Fruit fly (Drosophila melanogaster) whole organism, adult: ENCODE results near the gene CG12730.

Experiments
- CG11617 ChIP-seq: fragments of 200-800 bp; sonication (Bioruptor generic); optimal IDR thresholded peaks from 2 replicates; lab custom pipeline; 2017; ENCODE audit warnings: mild to moderate bottlenecking, missing biosample characterization, missing genetic modification reagents, missing genetic modification characterization
- CG12768 ChIP-seq: fragments of 200-800 bp; sonication (Bioruptor generic); optimal IDR thresholded peaks from 2 replicates; lab custom pipeline; 2017; ENCODE audit warnings: missing biosample characterization, missing genetic modification characterization, mild to moderate bottlenecking, moderate library complexity, missing genetic modification reagents
- CG14711 ChIP-seq: fragments of 200-800 bp; sonication (Bioruptor generic); optimal IDR thresholded peaks from 2 replicates; lab custom pipeline; 2018; ENCODE audit warnings: missing biosample characterization, mild to moderate bottlenecking, missing genetic modification characterization, moderate library complexity
- CG1620 ChIP-seq: fragments of 200-800 bp; sonication (Bioruptor generic); optimal IDR thresholded peaks from 2 replicates; lab custom pipeline; 2016; ENCODE audit warnings: missing biosample characterization, missing genetic modification characterization
- CG33017 ChIP-seq: fragments of 200-800 bp; sonication (Bioruptor generic); optimal IDR thresholded peaks from 2 replicates; lab custom pipeline; 2018; ENCODE audit warnings: missing biosample characterization, mild to moderate bottlenecking, missing genetic modification characterization, moderate library complexity
- CG5204 ChIP-seq: fragments of 200-800 bp; sonication (Bioruptor generic); optimal IDR thresholded peaks from 2 replicates; lab custom pipeline; 2016; ENCODE audit warnings: missing biosample characterization, missing genetic modification characterization
- CG7045 ChIP-seq: fragments of 200-800 bp; sonication (Bioruptor generic); optimal IDR thresholded peaks from 2 replicates; lab custom pipeline; 2017; ENCODE audit warnings: missing biosample characterization, mild to moderate bottlenecking, missing genetic modification characterization
- CG7101 ChIP-seq: fragments of 200-800 bp; sonication (Bioruptor generic); optimal IDR thresholded peaks from 2 replicates; lab custom pipeline; 2018; ENCODE audit warnings: missing biosample characterization, mild to moderate bottlenecking, missing genetic modification characterization, moderate library complexity
- Clk ChIP-seq: fragments of 200-800 bp; sonication (Bioruptor generic); optimal IDR thresholded peaks from 2 replicates; lab custom pipeline; 2017; ENCODE audit warnings: missing biosample characterization, missing genetic modification characterization
- Crg-1 ChIP-seq: fragments of 200-800 bp; sonication (Bioruptor generic); optimal IDR thresholded peaks from 2 replicates; lab custom pipeline; 2016; ENCODE audit warnings: missing biosample characterization, missing genetic modification characterization
- Hr96 ChIP-seq: fragments of 200-800 bp; sonication (Bioruptor generic); optimal IDR thresholded peaks from 2 replicates; lab custom pipeline; 2016; ENCODE audit warnings: missing biosample characterization, missing genetic modification characterization
- Mnt ChIP-seq: fragments of 200-800 bp; sonication (Bioruptor generic); optimal IDR thresholded peaks from 2 replicates; lab custom pipeline; 2016; ENCODE audit warnings: missing biosample characterization, mild to moderate bottlenecking, missing genetic modification characterization
- cic ChIP-seq: fragments of 200-800 bp; sonication (Bioruptor generic); optimal IDR thresholded peaks from 2 replicates; lab custom pipeline; 2017; ENCODE audit warnings: missing biosample characterization, mild to moderate bottlenecking, missing genetic modification characterization, moderate library complexity
- cnc ChIP-seq, 2 experiments: fragments of >200 bp; optimal IDR thresholded peaks; 2 replicates each; lab custom pipeline; 2017
- kay ChIP-seq: fragments of 200-800 bp; sonication (Bioruptor generic); peaks from one replicate; lab custom pipeline; 2016; ENCODE audit warnings: missing biosample characterization, missing genetic modification characterization, borderline replicate concordance
- ovo ChIP-seq: fragments of 200-800 bp; sonication (Bioruptor generic); optimal IDR thresholded peaks from 2 replicates; lab custom pipeline; 2016; ENCODE audit warnings: missing biosample characterization, missing genetic modification characterization
- pad ChIP-seq: fragments of 200-800 bp; sonication (Bioruptor generic); optimal IDR thresholded peaks from 3 replicates; lab custom pipeline; 2017; ENCODE audit warnings: missing biosample characterization, missing genetic modification characterization, mild to moderate bottlenecking, moderate library complexity, missing genetic modification reagents
- tj ChIP-seq: fragments of 200-800 bp; sonication (Bioruptor generic); optimal IDR thresholded peaks from 3 replicates; lab custom pipeline; 2017; ENCODE audit warnings: missing biosample characterization, mild to moderate bottlenecking, missing genetic modification characterization, moderate library complexity
- toe ChIP-seq: fragments of 200-800 bp; sonication (Bioruptor generic); optimal IDR thresholded peaks from 2 replicates; lab custom pipeline; 2016; ENCODE audit warnings: missing biosample characterization, missing genetic modification characterization

Gene CG12730

DNA sequence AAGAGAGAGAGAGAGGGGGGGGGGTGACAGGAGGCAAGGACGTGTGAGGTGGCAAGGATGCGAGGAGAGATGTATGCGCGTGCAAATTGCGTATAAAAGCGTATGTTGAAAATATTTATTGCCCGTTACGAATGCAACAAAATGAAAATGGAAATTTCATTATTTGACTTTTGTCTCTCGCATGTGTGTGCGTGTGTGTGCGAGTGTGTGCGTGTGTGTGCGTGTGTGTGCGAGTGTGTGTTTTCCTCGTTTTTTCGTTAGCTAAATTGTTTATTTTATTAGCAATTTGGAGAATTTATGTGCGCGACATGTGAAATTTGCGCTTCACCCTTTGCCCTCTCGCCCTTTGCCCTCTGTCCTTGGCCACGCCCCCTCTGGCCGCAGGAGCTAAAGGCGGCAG, 36.4 kb downstream of the CG12730 start:
- TF ChIP-seq pad (GFP tag; lab: Kevin White, UChicago): no peak
- TF ChIP-seq toe (GFP tag; lab: Kevin White, UChicago): no peak
- TF ChIP-seq CG5204 (GFP tag; lab: Kevin White, UChicago): no peak
- no peak for TF ChIP-seq ovo
- no peak for TF ChIP-seq cnc (optimal IDR thresholded peaks at IDR 0.05; lab: Kevin White, UChicago)
- no peak for TF ChIP-seq CG14711
- no peak for TF ChIP-seq Clk (GFP tag; lab: Kevin White, UChicago)
- no peak for TF ChIP-seq CG33017 (tag; lab: Kevin White, UChicago)
- TF ChIP-seq Mnt (GFP tag; lab: Kevin White, UChicago): no peak
- TF ChIP-seq tj (GFP tag; lab: Kevin White, UChicago): no peak
- TF ChIP-seq Hr96 (GFP tag; lab: Kevin White, UChicago): no peak
- no peak for TF ChIP-seq CG7045 (GFP tag; lab: Kevin White, UChicago)
- TF ChIP-seq CG7101 (tag; lab: Kevin White, UChicago): no peak
- TF ChIP-seq kay: no peak
- no peak for TF ChIP-seq CG12768 (GFP tag; lab: Kevin White, UChicago)
- no peak for TF ChIP-seq CG11617 (GFP tag; lab: Kevin White, UChicago)
- TF ChIP-seq Crg-1 (GFP tag; lab: Kevin White, UChicago): no peak

DNA sequence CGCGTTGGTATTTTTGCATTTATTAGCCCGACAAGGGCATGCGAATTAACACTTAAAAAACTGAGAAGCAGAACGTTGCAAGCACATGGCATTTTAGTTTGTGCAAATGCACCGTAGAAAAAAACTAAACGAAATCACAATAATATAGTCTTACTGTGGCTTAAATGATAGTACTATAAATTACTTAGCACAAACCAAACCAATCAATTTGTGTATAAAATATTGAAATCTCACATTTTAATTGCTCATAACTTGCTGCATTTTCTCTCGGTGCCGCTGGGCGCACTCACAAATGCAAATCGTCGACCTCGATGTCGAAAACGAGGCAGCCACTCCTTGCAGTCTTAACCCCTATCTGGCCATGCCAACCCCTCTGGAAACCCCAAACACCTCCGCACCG, 37.3 kb downstream of the CG12730 start:
- no peak for TF ChIP-seq cnc (optimal IDR thresholded peaks at IDR 0.05; lab: Kevin White, UChicago)
- no peak for TF ChIP-seq CG5204 (GFP tag; lab: Kevin White, UChicago)
- TF ChIP-seq tj (GFP tag; lab: Kevin White, UChicago): no peak
- TF ChIP-seq Mnt (GFP tag; lab: Kevin White, UChicago): no peak
- TF ChIP-seq CG12768 (GFP tag; lab: Kevin White, UChicago): no peak
- no peak for TF ChIP-seq Clk (GFP tag; lab: Kevin White, UChicago)
- no peak for TF ChIP-seq Hr96 (GFP tag; lab: Kevin White, UChicago)
- no peak for TF ChIP-seq CG11617 (GFP tag; lab: Kevin White, UChicago)
- TF ChIP-seq CG7101 (tag; lab: Kevin White, UChicago): no peak
- TF ChIP-seq toe (GFP tag; lab: Kevin White, UChicago): no peak
- TF ChIP-seq cic: no peak
- no peak for TF ChIP-seq CG33017 (tag; lab: Kevin White, UChicago)
- TF ChIP-seq CG14711: no peak

DNA sequence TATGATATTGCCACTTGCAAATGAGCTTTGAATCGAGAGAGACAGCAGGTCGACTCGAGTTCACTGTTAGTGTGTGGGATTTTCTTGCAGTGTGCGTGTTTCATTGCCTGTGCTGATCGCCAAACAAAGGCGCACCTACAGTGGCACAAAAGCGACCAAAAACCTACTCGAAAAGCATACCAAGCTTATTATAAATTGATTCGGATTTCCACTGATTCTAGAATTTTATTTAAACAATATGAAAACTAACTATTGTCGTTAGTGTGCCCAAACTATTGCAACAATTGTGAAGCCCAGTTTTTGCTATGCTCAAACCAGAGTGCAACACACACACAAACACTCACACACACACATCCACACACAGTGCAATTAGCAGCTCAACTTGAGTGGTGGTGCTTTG, 42.1 kb downstream of the CG12730 start:
- TF ChIP-seq CG14711: no peak
- no peak for TF ChIP-seq CG5204 (GFP tag; lab: Kevin White, UChicago)
- TF ChIP-seq ovo: no peak
- TF ChIP-seq toe (GFP tag; lab: Kevin White, UChicago): no peak
- no peak for TF ChIP-seq cnc (optimal IDR thresholded peaks at IDR 0.05; lab: Kevin White, UChicago)
- no peak for TF ChIP-seq tj (GFP tag; lab: Kevin White, UChicago)
- TF ChIP-seq Hr96 (GFP tag; lab: Kevin White, UChicago): no peak

DNA sequence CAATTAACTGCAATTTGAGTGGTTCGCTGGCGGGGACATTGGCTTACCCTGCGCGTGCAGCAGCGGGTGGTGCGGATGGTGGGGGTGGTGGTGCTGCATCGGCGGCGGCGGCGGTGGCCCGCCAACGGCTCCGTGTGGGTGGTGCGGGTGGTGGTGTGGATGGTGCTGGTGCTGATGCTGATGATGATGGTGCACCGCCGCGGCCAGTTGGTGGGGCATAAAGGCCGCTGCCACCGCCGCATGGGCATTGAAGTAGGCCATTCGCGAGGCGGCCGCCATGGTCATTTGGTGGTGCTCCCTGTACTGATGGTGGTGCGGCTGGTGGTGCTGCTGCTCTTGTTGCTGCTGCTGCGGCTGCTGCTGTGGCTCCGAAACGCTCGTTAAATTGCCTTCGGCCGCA, 43.0 kb downstream of the CG12730 start:
- no peak for TF ChIP-seq Hr96 (GFP tag; lab: Kevin White, UChicago)
- no peak for TF ChIP-seq toe (GFP tag; lab: Kevin White, UChicago)
- no peak for TF ChIP-seq tj (GFP tag; lab: Kevin White, UChicago)
- TF ChIP-seq CG11617 (GFP tag; lab: Kevin White, UChicago): no peak

DNA sequence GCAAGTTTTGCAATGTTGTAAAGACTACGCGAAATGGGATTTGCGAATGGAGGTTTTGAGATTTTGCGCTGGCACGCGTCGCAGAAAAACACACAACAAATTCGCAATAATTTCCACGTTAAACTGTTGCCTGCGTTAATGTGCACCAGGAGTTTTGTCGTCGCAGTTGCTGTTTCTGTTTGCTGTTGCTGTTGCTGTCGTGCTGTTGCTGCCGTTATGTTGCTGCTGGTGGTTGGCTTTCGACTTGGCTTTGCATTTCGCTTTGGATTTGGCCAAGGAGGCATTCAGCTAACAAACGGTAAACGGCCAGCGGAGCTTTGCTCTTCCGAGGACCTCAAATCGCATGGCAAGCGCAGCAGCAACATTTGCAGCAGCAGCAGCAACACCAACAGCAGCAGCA, 43.7 kb downstream of the CG12730 start, which contains the start of gene Vsx2:
Vsx2 (minus strand) TSS at position 101 of the 400 bp plus-strand sequence.
- TF ChIP-seq CG1620 (GFP tag; lab: Kevin White, UChicago) (no peak), CG14711 (no peak), CG7045 (GFP tag; lab: Kevin White, UChicago) (no peak), CG11617 (GFP tag; lab: Kevin White, UChicago) (no peak)

DNA sequence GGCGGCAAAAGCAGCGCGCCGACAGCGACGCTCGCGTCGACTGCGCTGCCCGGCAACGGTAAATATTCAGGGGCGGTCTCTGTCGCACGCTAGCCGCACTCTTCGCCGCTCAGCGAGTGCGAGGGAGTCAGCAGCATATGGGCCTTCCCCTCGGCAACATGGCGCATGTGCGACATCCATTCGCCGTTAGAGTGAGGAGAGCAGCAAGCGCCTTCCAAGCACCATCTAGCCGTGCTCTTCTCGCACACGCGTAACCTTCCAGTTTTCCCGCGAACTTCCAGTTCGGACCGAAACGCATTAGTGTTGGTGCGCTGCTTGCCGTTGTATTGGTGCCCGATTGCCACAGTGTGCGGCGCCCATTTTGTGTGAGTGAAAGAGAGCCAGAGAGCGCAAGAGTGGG, 44.1 kb downstream of the CG12730 start:
- TF ChIP-seq ovo (peak; percentile 43), CG7101 (tag; lab: Kevin White, UChicago) (no peak), pad (GFP tag; lab: Kevin White, UChicago) (peak; percentile 99)

DNA sequence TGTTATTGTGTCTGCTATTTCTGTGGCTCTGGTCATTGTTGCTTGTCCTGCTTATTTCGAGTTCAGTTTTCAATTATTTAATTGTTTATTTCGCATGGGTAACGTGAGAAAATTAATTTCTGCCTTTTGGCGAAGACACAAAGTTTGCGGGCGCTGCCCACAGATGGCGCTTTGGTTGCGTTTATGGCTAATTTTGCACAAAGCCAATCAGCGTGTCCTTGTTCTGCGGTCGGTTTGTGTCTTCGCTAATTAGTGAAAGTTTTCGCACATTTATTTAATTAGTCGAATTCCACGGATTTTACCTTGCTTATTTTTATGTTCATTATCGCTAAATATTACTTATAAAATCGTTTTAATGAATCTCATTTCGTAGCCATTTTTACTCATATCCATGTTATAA, 47.0 kb downstream of the CG12730 start:
- no peak for TF ChIP-seq tj (GFP tag; lab: Kevin White, UChicago)
- no peak for TF ChIP-seq Mnt (GFP tag; lab: Kevin White, UChicago)
- TF ChIP-seq toe (GFP tag; lab: Kevin White, UChicago): no peak
- TF ChIP-seq pad (GFP tag; lab: Kevin White, UChicago): no peak
- TF ChIP-seq cnc (optimal IDR thresholded peaks at IDR 0.05; lab: Kevin White, UChicago): no peak
- no peak for TF ChIP-seq cic

DNA sequence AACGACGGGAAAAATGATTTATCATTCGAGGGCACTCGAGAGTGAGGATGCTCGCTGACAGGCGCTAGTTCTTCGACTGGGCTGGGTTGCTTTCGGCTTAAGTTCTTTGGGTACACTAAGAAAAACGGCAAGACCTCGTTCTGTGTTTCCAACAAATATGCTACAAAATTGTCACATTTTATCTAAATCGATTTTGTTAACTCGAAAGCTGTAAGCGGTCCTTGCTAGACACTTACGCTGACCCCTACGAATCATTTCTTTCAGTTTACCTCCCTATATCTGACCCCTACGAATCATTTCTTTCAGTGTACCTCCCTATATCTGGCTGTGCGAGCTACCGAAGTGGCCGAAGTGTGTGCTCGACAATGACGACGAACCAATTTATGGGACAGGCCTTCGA, 47.5 kb downstream of the CG12730 start:
- TF ChIP-seq CG33017 (tag; lab: Kevin White, UChicago) (no peak), CG1620 (GFP tag; lab: Kevin White, UChicago) (no peak), pad (GFP tag; lab: Kevin White, UChicago) (no peak), kay (no peak), CG14711 (no peak), tj (GFP tag; lab: Kevin White, UChicago) (no peak), Hr96 (GFP tag; lab: Kevin White, UChicago) (no peak), CG12768 (GFP tag; lab: Kevin White, UChicago) (no peak), cic (no peak)
